Fruit fly (Drosophila melanogaster): ENCODE results near the gene GstD5.

Gene GstD5

DNA sequence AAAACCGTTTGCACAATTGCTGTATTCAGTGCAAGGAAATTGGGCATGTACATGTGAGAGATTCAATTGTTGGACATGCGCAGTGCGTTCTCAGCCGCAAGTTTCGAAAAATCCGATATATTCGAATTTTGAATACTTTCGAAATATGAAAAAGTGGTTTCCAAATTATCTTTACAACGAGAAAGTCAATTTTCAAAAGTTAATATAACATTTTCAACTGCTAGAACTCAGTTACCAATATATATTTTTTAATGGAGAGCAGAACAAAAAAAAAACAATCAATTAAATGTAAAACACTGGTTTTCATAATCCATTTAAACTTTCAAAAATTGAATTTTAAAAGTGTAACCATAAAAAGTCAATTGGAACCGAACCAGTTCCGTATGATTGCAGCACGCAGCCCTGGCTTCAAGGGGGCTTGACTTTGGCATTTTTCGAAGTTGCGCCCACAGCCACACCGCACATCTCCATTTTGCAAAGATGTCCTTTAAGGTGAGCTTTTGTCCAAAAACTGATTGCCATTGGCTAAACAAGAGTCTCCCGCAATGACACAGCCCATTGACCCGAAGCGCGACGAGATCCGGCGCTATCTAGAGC, 46.9 kb downstream of the GstD5 start, which contains the start of the genes Scgbeta and CG17202:
Gene Scgbeta (minus strand): TSS at position 51 of the 597 bp plus-strand sequence.
Gene CG17202 (plus strand): TSS at position 390 of the 597 bp plus-strand sequence.
- TF ChIP-seq CG17801 (GFP tag; optimal IDR thresholded peaks at IDR 0.05; ENCODE audit: partially characterized antibody): no peak

dm6 chr3R:12423997-12424396, 48.5 kb downstream of the GstD5 start:
- no peak for TF ChIP-seq CG17801 (GFP tag; optimal IDR thresholded peaks at IDR 0.05; ENCODE audit: partially characterized antibody)

DNA sequence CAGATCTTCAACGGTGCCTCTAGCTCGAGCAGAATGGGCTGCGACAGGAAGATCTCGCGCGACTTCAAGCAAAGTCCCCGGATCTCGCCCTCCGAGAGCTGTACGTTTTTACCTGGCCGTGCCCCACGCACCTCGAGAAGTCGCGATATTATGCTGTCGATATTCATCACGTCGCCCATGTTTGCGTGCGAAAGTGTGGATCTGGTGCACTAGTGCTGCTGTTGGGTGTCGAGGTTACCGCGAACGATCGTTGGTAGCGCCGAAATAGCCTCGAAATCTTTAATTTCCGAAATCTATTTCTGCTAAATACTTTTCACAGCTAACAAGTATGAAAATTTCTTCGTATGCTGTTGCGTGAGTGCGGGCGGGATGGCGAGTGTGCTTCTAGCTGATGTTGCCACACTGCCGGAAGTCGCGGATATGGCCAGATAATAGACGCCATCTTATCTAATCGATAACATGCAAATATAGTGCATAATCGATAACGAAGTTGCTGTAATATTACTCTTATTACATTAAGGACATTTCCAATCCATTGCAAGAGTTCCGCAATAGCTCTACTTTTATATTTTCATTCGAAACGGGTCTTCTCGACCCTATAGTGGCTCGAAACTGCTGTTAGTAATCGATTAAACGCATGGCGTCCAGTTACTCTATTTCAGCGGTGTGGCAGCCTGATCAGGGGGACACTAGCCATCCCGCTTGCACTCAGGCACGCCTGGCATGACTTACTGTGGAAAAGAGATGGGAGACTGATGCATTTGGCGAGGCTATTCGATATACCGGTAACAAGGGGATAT, 50.2 kb downstream of the GstD5 start, which contains the start of gene Pp1-87B:
Gene Pp1-87B (minus strand): TSS at position 408 of the 800 bp plus-strand sequence.
- TF ChIP-seq CG17801 (GFP tag; optimal IDR thresholded peaks at IDR 0.05; ENCODE audit: partially characterized antibody): no peak
